Worm (Caenorhabditis elegans) whole organism, late embryonic: Measurements from ENCODE around the gene tbc-8.

ENCODE experiments used
- ceh-14 ChIP-seq: sonication (generic microtip); optimal IDR thresholded peaks from 2 replicates; lab custom pipeline; 2016; ENCODE audit warnings: missing genotype, missing genetic modification characterization, missing compliant biosample characterization
- fkh-6 ChIP-seq: sonication (generic microtip); optimal IDR thresholded peaks from 2 replicates; lab custom pipeline; 2016; ENCODE audit warnings: missing genetic modification characterization, missing compliant biosample characterization
- hlh-30 ChIP-seq: sonication (generic microtip); optimal IDR thresholded peaks from 2 replicates; lab custom pipeline; 2017; ENCODE audit warnings: antibody characterized with exemption, missing genetic modification characterization, missing compliant biosample characterization; ENCODE audit not compliant: insufficient read depth
- pqm-1 ChIP-seq: sonication (generic microtip); optimal IDR thresholded peaks from 2 replicates; lab custom pipeline; 2016; ENCODE audit warnings: missing genetic modification characterization, missing compliant biosample characterization
- tbx-2 ChIP-seq: sonication (generic microtip); optimal IDR thresholded peaks from 2 replicates; lab custom pipeline; 2016; ENCODE audit warnings: missing genetic modification characterization, missing compliant biosample characterization

- TF ChIP-seq ceh-14 (tag; lab: Kevin White, UChicago) = no peak
- no peak for TF ChIP-seq hlh-30
- TF ChIP-seq pqm-1 (tag; lab: Kevin White, UChicago) = no peak
- no peak for TF ChIP-seq fkh-6 (tag; lab: Kevin White, UChicago)
- no peak for TF ChIP-seq tbx-2 (tag; lab: Kevin White, UChicago)
Observed at ce11 chrIII:10335086-10335485, 29.7 kb upstream of the tbc-8 start, which contains the start of gene ced-9.
